Fruit fly (Drosophila melanogaster): ENCODE results near the gene a10.

- TF ChIP-seq insv (optimal IDR thresholded peaks at IDR 0.05) (no peak), h (optimal IDR thresholded peaks at IDR 0.05) (no peak), psq (optimal IDR thresholded peaks at IDR 0.05) (no peak)
These were observed 34.4 kb downstream of the a10 start for dm6 chr3L:16989169-16989568.
